Fruit fly (Drosophila melanogaster) whole organism, prepupa: Measurements from ENCODE around the gene Lsd-1.

ENCODE experiments used
- CG10669 ChIP-seq: fragments of 200-800 bp; sonication (Bioruptor generic); optimal IDR thresholded peaks from 3 replicates; lab custom pipeline; 2018; ENCODE audit warnings: missing biosample characterization, mild to moderate bottlenecking, missing genetic modification characterization, moderate library complexity
- CG11294 ChIP-seq: fragments of 200-800 bp; sonication (Bioruptor generic); IDR thresholded peaks from 2 replicates; pipeline ENCODE4 v1.3.6; 2022; ENCODE audit warnings: missing biosample characterization, missing genetic modification characterization
- CG32006 ChIP-seq: fragments of 200-800 bp; sonication (Bioruptor generic); optimal IDR thresholded peaks from 3 replicates; lab custom pipeline; 2017; ENCODE audit warnings: missing biosample characterization, mild to moderate bottlenecking, missing genetic modification characterization
- CG4318 ChIP-seq: fragments of 200-800 bp; sonication (Bioruptor generic); optimal IDR thresholded peaks from 3 replicates; lab custom pipeline; 2017; ENCODE audit warnings: missing biosample characterization, mild to moderate bottlenecking, missing genetic modification characterization
- CG6792 ChIP-seq: fragments of 200-800 bp; sonication (Bioruptor generic); optimal IDR thresholded peaks from 3 replicates; lab custom pipeline; 2016; ENCODE audit warnings: missing biosample characterization, missing genetic modification characterization
- CG6854 ChIP-seq: fragments of 200-800 bp; sonication (Bioruptor generic); optimal IDR thresholded peaks from 2 replicates; lab custom pipeline; 2017; ENCODE audit warnings: missing biosample characterization, mild to moderate bottlenecking, missing genetic modification characterization
- CG7368 ChIP-seq: fragments of 200-800 bp; sonication (Bioruptor generic); optimal IDR thresholded peaks from 3 replicates; lab custom pipeline; 2016; ENCODE audit warnings: missing biosample characterization, missing genetic modification characterization
- CG8632 ChIP-seq: fragments of 200-800 bp; sonication (Bioruptor generic); optimal IDR thresholded peaks from 3 replicates; lab custom pipeline; 2016; ENCODE audit warnings: missing biosample characterization, missing genetic modification characterization
- Eip78C ChIP-seq: fragments of 200-800 bp; sonication (Bioruptor generic); peaks from one replicate; lab custom pipeline; 2016; ENCODE audit warnings: missing biosample characterization, missing genetic modification characterization
- Eip93F ChIP-seq: fragments of 200-800 bp; sonication (Bioruptor generic); optimal IDR thresholded peaks from 2 replicates; lab custom pipeline; 2016; ENCODE audit warnings: missing biosample characterization, mild to moderate bottlenecking, missing genetic modification characterization
- Hr38 ChIP-seq: sonication (Bioruptor generic); optimal IDR thresholded peaks from 2 replicates; lab custom pipeline; 2016; ENCODE audit warnings: missing biosample characterization, missing genetic modification characterization
- Sox14 ChIP-seq: fragments of 200-800 bp; sonication (Bioruptor generic); optimal IDR thresholded peaks from 3 replicates; lab custom pipeline; 2016; ENCODE audit warnings: missing biosample characterization, missing genetic modification characterization
- achi ChIP-seq: fragments of 200-800 bp; sonication (Bioruptor generic); optimal IDR thresholded peaks from 3 replicates; lab custom pipeline; 2016; ENCODE audit warnings: missing biosample characterization, missing genetic modification characterization
- cyc ChIP-seq: fragments of 200-800 bp; sonication (Bioruptor generic); optimal IDR thresholded peaks from 3 replicates; lab custom pipeline; 2016; ENCODE audit warnings: missing biosample characterization, missing genetic modification characterization
- fd59A ChIP-seq: fragments of 200-800 bp; sonication (Bioruptor generic); optimal IDR thresholded peaks from 2 replicates; lab custom pipeline; 2017; ENCODE audit warnings: missing biosample characterization, mild to moderate bottlenecking, missing genetic modification characterization, missing genetic modification reagents
- fkh ChIP-seq: fragments of 200-800 bp; sonication (Bioruptor generic); optimal IDR thresholded peaks from 3 replicates; lab custom pipeline; 2017; ENCODE audit warnings: missing biosample characterization, mild to moderate bottlenecking, missing genetic modification characterization, moderate library complexity
- pdm3 ChIP-seq: fragments of 200-800 bp; sonication (Bioruptor generic); optimal IDR thresholded peaks from 3 replicates; lab custom pipeline; 2016; ENCODE audit warnings: missing biosample characterization, missing genetic modification characterization
- salr ChIP-seq, 2 experiments: fragments of 200-800 bp; sonication (Bioruptor generic); optimal IDR thresholded peaks; 3 replicates each; lab custom pipeline; 2016 to 2018; ENCODE audit warnings: missing biosample characterization in 2 of 2, missing genetic modification characterization in 2 of 2, mild to moderate bottlenecking in 1 of 2
- vri ChIP-seq: fragments of 200-800 bp; sonication (Bioruptor generic); optimal IDR thresholded peaks from 3 replicates; lab custom pipeline; 2016; ENCODE audit warnings: missing biosample characterization, mild to moderate bottlenecking, missing genetic modification characterization

The Lsd-1 gene

DNA sequence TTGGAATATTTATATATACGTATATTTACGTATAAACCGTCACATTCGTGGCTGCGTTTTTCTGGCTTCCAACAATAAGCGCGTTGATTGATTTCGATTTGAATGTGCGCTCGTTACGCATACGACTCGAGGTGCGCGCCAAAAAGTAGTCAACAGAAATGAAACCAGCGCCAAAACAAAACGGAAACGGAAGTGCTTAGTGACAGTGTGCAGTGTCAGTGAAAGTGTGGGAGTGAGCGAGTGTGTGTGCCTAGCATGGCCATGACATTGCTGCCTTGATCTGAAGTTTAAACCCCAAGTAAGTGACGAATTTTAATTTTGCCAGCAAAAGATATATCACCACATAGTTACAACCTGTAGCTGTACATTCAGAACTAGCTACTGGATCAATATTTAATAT, 40.0 kb downstream of the Lsd-1 start, which contains the start of gene CG34355:
Gene CG34355 (plus strand): TSS at position 192 of the 400 bp plus-strand sequence.
- TF ChIP-seq CG4318 (GFP tag; lab: Kevin White, UChicago): no peak
- TF ChIP-seq CG10669 (GFP tag; lab: Kevin White, UChicago): no peak
- TF ChIP-seq CG7368: no peak
- no peak for TF ChIP-seq CG32006
- TF ChIP-seq pdm3: no peak
- TF ChIP-seq fd59A (GFP tag; lab: Kevin White, UChicago): peak; percentile 12
- TF ChIP-seq CG8632 (GFP tag; lab: Kevin White, UChicago): no peak
- TF ChIP-seq CG6792 (GFP tag; lab: Kevin White, UChicago): no peak
- TF ChIP-seq vri: no peak
- TF ChIP-seq CG11294 (GFP tag; lab: Robert Waterston, UW): no peak
- TF ChIP-seq cyc: no peak
- TF ChIP-seq achi (GFP tag; lab: Kevin White, UChicago): peak; percentile 78
- TF ChIP-seq fkh (GFP tag; lab: Kevin White, UChicago): no peak
- no peak for TF ChIP-seq CG6854
- TF ChIP-seq Hr38 (GFP tag; lab: Kevin White, UChicago): no peak
- TF ChIP-seq Eip78C (GFP tag; lab: Kevin White, UChicago): no peak
- TF ChIP-seq salr (GFP tag; optimal IDR thresholded peaks at IDR 0.05; lab: Kevin White, UChicago): peak in 1 of 2 experiments; percentile 6
- no peak for TF ChIP-seq Eip93F (GFP tag; lab: Kevin White, UChicago)
- TF ChIP-seq Sox14 (GFP tag; lab: Kevin White, UChicago): no peak
- TF ChIP-seq, all 60 proteins: peak for 3
